Worm (Caenorhabditis elegans) whole organism, dauer: ENCODE measurements around the gene bus-2.

Source experiments
- unc-62 ChIP-seq: sonication (generic microtip); optimal IDR thresholded peaks from 2 replicates; lab custom pipeline; 2017; ENCODE audit warnings: missing biosample characterization, missing genetic modification reagents, missing genetic modification characterization

The bus-2 gene

ce11 chrIV:1745453-1746051 lies 45.9 kb downstream of the bus-2 start, which contains the start of the genes Y41D4A.6 and Y41D4A.4:
Y41D4A.6 (minus strand) TSS chrIV:1745503.
Y41D4A.4 (plus strand) TSS chrIV:1746001.
- no peak for TF ChIP-seq unc-62

ce11 chrIV:1751243-1751642 lies 51.5 kb downstream of the bus-2 start:
- no peak for TF ChIP-seq unc-62
